Worm (Caenorhabditis elegans) whole organism, L1 larva: ENCODE data around the gene R04B5.5.

Experiments
- aly-2 ChIP-seq: fragments of 150-350 bp; optimal IDR thresholded peaks from 2 replicates; lab custom pipeline; 2014; ENCODE audit warnings: missing biosample characterization, missing genetic modification characterization
- fos-1 ChIP-seq: fragments of 150-350 bp; optimal IDR thresholded peaks from 2 replicates; lab custom pipeline; 2014; ENCODE audit warnings: missing biosample characterization, missing genetic modification characterization
- lin-13 ChIP-seq: fragments of 150-350 bp; optimal IDR thresholded peaks from 2 replicates; lab custom pipeline; 2014; ENCODE audit warnings: missing biosample characterization, missing genetic modification reagents, missing genetic modification characterization
- lir-3 ChIP-seq: sonication (generic microtip); optimal IDR thresholded peaks from 2 replicates; lab custom pipeline; 2016; ENCODE audit warnings: mild to moderate bottlenecking, missing genetic modification characterization, moderate library complexity, missing compliant biosample characterization; ENCODE audit not compliant: poor library complexity
- nhr-47 ChIP-seq: sonication (generic microtip); optimal IDR thresholded peaks from 2 replicates; lab custom pipeline; 2016; ENCODE audit warnings: mild to moderate bottlenecking, missing genetic modification characterization, moderate library complexity, missing compliant biosample characterization
- snpc-4 ChIP-seq: fragments of 150-350 bp; optimal IDR thresholded peaks from 2 replicates; lab custom pipeline; 2014; ENCODE audit warnings: missing biosample characterization, missing genetic modification characterization
- unc-30 ChIP-seq: sonication (generic microtip); optimal IDR thresholded peaks from 2 replicates; lab custom pipeline; 2017; ENCODE audit warnings: missing biosample characterization, missing genetic modification characterization
- unc-62 ChIP-seq: fragments of 150-350 bp; optimal IDR thresholded peaks from 2 replicates; lab custom pipeline; 2014; ENCODE audit warnings: missing biosample characterization, missing genetic modification reagents, missing genetic modification characterization

ce11 chrV:10112187-10112586 lies 24.9 kb downstream of the R04B5.5 start, which contains the start of gene C08B6.3:
- TF ChIP-seq snpc-4 (tag; lab: Kevin White, UChicago), result no peak
- no peak for TF ChIP-seq unc-62 (GFP tag; lab: Kevin White, UChicago)
- no peak for TF ChIP-seq nhr-47 (tag; lab: Kevin White, UChicago)
- TF ChIP-seq unc-30 (tag; lab: Kevin White, UChicago), result no peak
- no peak for TF ChIP-seq fos-1 (tag; lab: Kevin White, UChicago)
- no peak for TF ChIP-seq lir-3 (tag; lab: Kevin White, UChicago)
- TF ChIP-seq aly-2, result no peak
- TF ChIP-seq lin-13 (GFP tag; lab: Kevin White, UChicago), result no peak
